Fruit fly (Drosophila melanogaster) whole organism, embryonic: ENCODE results near the gene CG14835.

Experiments
- Adf1 ChIP-seq: fragments of 200-800 bp; sonication (Bioruptor generic); IDR thresholded peaks from 2 replicates; pipeline ENCODE4 v1.3.6; 2022; ENCODE audit warnings: missing biosample characterization, missing genetic modification characterization
- Bgb ChIP-seq: fragments of 200-800 bp; sonication (Bioruptor generic); IDR thresholded peaks from 2 replicates; pipeline ENCODE4 v1.3.6; 2022; ENCODE audit warnings: missing biosample characterization, missing genetic modification characterization; ENCODE audit not compliant: partially characterized antibody
- CG10543 ChIP-seq: fragments of 200-800 bp; sonication (Bioruptor generic); optimal IDR thresholded peaks from 3 replicates; lab custom pipeline; 2017; ENCODE audit warnings: missing biosample characterization, mild to moderate bottlenecking, missing genetic modification characterization, moderate library complexity
- CG11504 ChIP-seq: fragments of 200-800 bp; sonication (Bioruptor generic); optimal IDR thresholded peaks from 3 replicates; lab custom pipeline; 2019; ENCODE audit warnings: missing biosample characterization, mild to moderate bottlenecking, missing genetic modification characterization, moderate library complexity
- CG12155 ChIP-seq: fragments of 200-800 bp; sonication (Bioruptor generic); optimal IDR thresholded peaks from 3 replicates; lab custom pipeline; 2016; ENCODE audit warnings: missing biosample characterization, missing genetic modification characterization
- CG12299 ChIP-seq: fragments of 200-800 bp; sonication (Bioruptor generic); optimal IDR thresholded peaks from 2 replicates; lab custom pipeline; 2018; ENCODE audit warnings: missing biosample characterization, mild to moderate bottlenecking, missing genetic modification characterization
- CG1233 ChIP-seq: fragments of 200-800 bp; sonication (Bioruptor generic); optimal IDR thresholded peaks from 4 replicates; lab custom pipeline; 2018; ENCODE audit warnings: missing biosample characterization, mild to moderate bottlenecking, missing genetic modification characterization
- CG12769 ChIP-seq: fragments of 200-800 bp; sonication (Bioruptor generic); optimal IDR thresholded peaks from 2 replicates; lab custom pipeline; 2019; ENCODE audit warnings: missing biosample characterization, mild to moderate bottlenecking, missing genetic modification characterization, moderate library complexity
- CG12942 ChIP-seq: fragments of 200-800 bp; sonication (Bioruptor generic); optimal IDR thresholded peaks from 3 replicates; lab custom pipeline; 2016; ENCODE audit warnings: missing biosample characterization, missing genetic modification characterization
- CG13894 ChIP-seq: fragments of 200-800 bp; sonication (Bioruptor generic); optimal IDR thresholded peaks from 3 replicates; lab custom pipeline; 2018; ENCODE audit warnings: missing biosample characterization, mild to moderate bottlenecking, missing genetic modification characterization, moderate library complexity
- CG14667 ChIP-seq: fragments of 200-800 bp; sonication (Bioruptor generic); IDR thresholded peaks from 2 replicates; pipeline ENCODE4 v1.3.6; 2022; ENCODE audit warnings: missing biosample characterization, missing genetic modification characterization
- CG15514 ChIP-seq: fragments of 200-800 bp; sonication (Bioruptor generic); optimal IDR thresholded peaks from 3 replicates; lab custom pipeline; 2017; ENCODE audit warnings: missing biosample characterization, missing genetic modification characterization, mild to moderate bottlenecking, moderate library complexity, missing genetic modification reagents
- CG1832 ChIP-seq: fragments of 200-800 bp; sonication (Bioruptor generic); optimal IDR thresholded peaks from 2 replicates; lab custom pipeline; 2017; ENCODE audit warnings: missing biosample characterization, mild to moderate bottlenecking, missing genetic modification characterization, inconsistent platforms
- CG33557 ChIP-seq: fragments of 200-800 bp; sonication (Bioruptor generic); optimal IDR thresholded peaks from 2 replicates; lab custom pipeline; 2019; ENCODE audit warnings: missing biosample characterization, mild to moderate bottlenecking, missing genetic modification characterization, moderate library complexity
- CG4820 ChIP-seq: fragments of 200-800 bp; sonication (Bioruptor generic); optimal IDR thresholded peaks from 3 replicates; lab custom pipeline; 2016; ENCODE audit warnings: missing biosample characterization, missing genetic modification characterization
- CG6689 ChIP-seq: fragments of 200-800 bp; sonication (Bioruptor generic); IDR thresholded peaks from 2 replicates; pipeline ENCODE4 v1.3.6; 2022; ENCODE audit warnings: missing biosample characterization, missing genetic modification characterization
- CG7786 ChIP-seq: fragments of 200-800 bp; sonication (Bioruptor generic); optimal IDR thresholded peaks from 2 replicates; lab custom pipeline; 2016; ENCODE audit warnings: missing biosample characterization, missing genetic modification characterization
- CG7928 ChIP-seq: fragments of 200-800 bp; sonication (Bioruptor generic); optimal IDR thresholded peaks from 2 replicates; lab custom pipeline; 2017; ENCODE audit warnings: missing biosample characterization, mild to moderate bottlenecking, missing genetic modification characterization
- CG8765 ChIP-seq: fragments of 200-800 bp; sonication (Bioruptor generic); IDR thresholded peaks from 2 replicates; pipeline ENCODE4 v1.3.6; 2022; ENCODE audit warnings: missing biosample characterization, missing genetic modification characterization
- CG8944 ChIP-seq: fragments of 200-800 bp; sonication (Bioruptor generic); optimal IDR thresholded peaks from 3 replicates; lab custom pipeline; 2016; ENCODE audit warnings: missing biosample characterization, missing genetic modification characterization
- CG9609 ChIP-seq: fragments of 200-800 bp; sonication (Bioruptor generic); optimal IDR thresholded peaks from 3 replicates; lab custom pipeline; 2016; ENCODE audit warnings: missing biosample characterization, missing genetic modification characterization
- CG9876 ChIP-seq: fragments of 200-800 bp; sonication (Bioruptor generic); optimal IDR thresholded peaks from 2 replicates; lab custom pipeline; 2016; ENCODE audit warnings: missing biosample characterization, missing genetic modification characterization
- CHES-1-like ChIP-seq: fragments of 200-800 bp; sonication (Bioruptor generic); optimal IDR thresholded peaks from 2 replicates; lab custom pipeline; 2016; ENCODE audit warnings: missing biosample characterization, missing genetic modification characterization
- Chrac-16 ChIP-seq: fragments of 200-800 bp; sonication (Bioruptor generic); optimal IDR thresholded peaks from 3 replicates; lab custom pipeline; 2016; ENCODE audit warnings: missing biosample characterization, missing genetic modification characterization
- Deaf1 ChIP-seq: fragments of 200-800 bp; optimal IDR thresholded peaks from 3 replicates; lab custom pipeline; 2019; ENCODE audit warnings: missing biosample characterization, mild to moderate bottlenecking, missing genetic modification characterization, moderate library complexity
- Dfd ChIP-seq, 2 experiments: fragments of >200 bp; optimal IDR thresholded peaks; 2 replicates each; lab custom pipeline; 2017; ENCODE audit warnings: missing biosample characterization in 2 of 2, missing genetic modification characterization in 2 of 2
- Fer1 ChIP-seq: fragments of 200-800 bp; sonication (Bioruptor generic); optimal IDR thresholded peaks from 2 replicates; lab custom pipeline; 2017; ENCODE audit warnings: missing biosample characterization, mild to moderate bottlenecking, missing genetic modification characterization
- Jarid2 ChIP-seq: fragments of 200-800 bp; sonication (Bioruptor generic); optimal IDR thresholded peaks from 3 replicates; lab custom pipeline; 2017; ENCODE audit warnings: mild to moderate bottlenecking, missing biosample characterization, missing genetic modification reagents, missing genetic modification characterization
- MESR4 ChIP-seq: fragments of 200-800 bp; sonication (Bioruptor generic); optimal IDR thresholded peaks from 2 replicates; lab custom pipeline; 2018; ENCODE audit warnings: missing biosample characterization, mild to moderate bottlenecking, missing genetic modification characterization, moderate library complexity
- NFAT ChIP-seq: fragments of 200-800 bp; sonication (Bioruptor generic); IDR thresholded peaks from 2 replicates; pipeline ENCODE4 v1.3.6; 2022; ENCODE audit warnings: missing biosample characterization, missing genetic modification characterization
- Nf-YC ChIP-seq: fragments of 200-800 bp; optimal IDR thresholded peaks from 3 replicates; lab custom pipeline; 2019; ENCODE audit warnings: missing biosample characterization, mild to moderate bottlenecking, missing genetic modification characterization, moderate library complexity
- Spps ChIP-seq: fragments of 200-800 bp; sonication (Bioruptor generic); optimal IDR thresholded peaks from 2 replicates; lab custom pipeline; 2018; ENCODE audit warnings: missing biosample characterization, mild to moderate bottlenecking, missing genetic modification characterization
- abd-A ChIP-seq: fragments of 200-800 bp; sonication (Bioruptor generic); optimal IDR thresholded peaks from 3 replicates; lab custom pipeline; 2019; ENCODE audit warnings: missing biosample characterization, mild to moderate bottlenecking, missing genetic modification characterization, moderate library complexity
- amos ChIP-seq: fragments of 200-800 bp; sonication (Bioruptor generic); IDR thresholded peaks from 2 replicates; pipeline ENCODE4 v1.3.6; 2022; ENCODE audit warnings: missing biosample characterization, missing genetic modification characterization; ENCODE audit not compliant: partially characterized antibody
- bsh ChIP-seq, 2 experiments: fragments of 200-800 bp; sonication (Bioruptor generic); optimal IDR thresholded peaks; 2 replicates each; lab custom pipeline; 2017 to 2018; ENCODE audit warnings: mild to moderate bottlenecking in 2 of 2, missing biosample characterization in 2 of 2, missing genetic modification characterization in 2 of 2, moderate library complexity in 1 of 2
- chinmo ChIP-seq: fragments of 200-800 bp; sonication (Bioruptor generic); IDR thresholded peaks from 4 replicates; pipeline ENCODE4 v1.3.6; 2022; ENCODE audit warnings: missing biosample characterization, missing genetic modification characterization; ENCODE audit not compliant: partially characterized antibody
- fu2 ChIP-seq: fragments of 200-800 bp; sonication (Bioruptor generic); optimal IDR thresholded peaks from 2 replicates; lab custom pipeline; 2016; ENCODE audit warnings: missing biosample characterization, missing genetic modification characterization
- grau ChIP-seq: fragments of 200-800 bp; optimal IDR thresholded peaks from 3 replicates; lab custom pipeline; 2019; ENCODE audit warnings: missing biosample characterization, mild to moderate bottlenecking, missing genetic modification characterization, moderate library complexity
- ham ChIP-seq: fragments of 200-800 bp; sonication (Bioruptor generic); IDR thresholded peaks from 2 replicates; pipeline ENCODE4 v1.3.6; 2022; ENCODE audit warnings: missing biosample characterization, missing genetic modification characterization
- lab ChIP-seq: fragments of 200-800 bp; sonication (Bioruptor generic); optimal IDR thresholded peaks from 3 replicates; lab custom pipeline; 2017; ENCODE audit warnings: missing biosample characterization, missing genetic modification characterization, mild to moderate bottlenecking, moderate library complexity, missing genetic modification reagents
- luna ChIP-seq: fragments of 200-800 bp; sonication (Bioruptor generic); optimal IDR thresholded peaks from 2 replicates; lab custom pipeline; 2016; ENCODE audit warnings: missing biosample characterization, missing genetic modification characterization
- org-1 ChIP-seq: fragments of 200-800 bp; sonication (Bioruptor generic); optimal IDR thresholded peaks from 2 replicates; lab custom pipeline; 2017; ENCODE audit warnings: missing biosample characterization, missing genetic modification characterization
- pfk ChIP-seq: fragments of 200-800 bp; sonication (Bioruptor generic); optimal IDR thresholded peaks from 2 replicates; lab custom pipeline; 2018; ENCODE audit warnings: missing biosample characterization, mild to moderate bottlenecking, missing genetic modification characterization, moderate library complexity
- prd ChIP-seq, 3 experiments: fragments of >200 bp in 2 of 3; fragments of 200-800 bp in 1 of 3; sonication (Bioruptor generic) in 1 of 3; optimal IDR thresholded peaks in 2 of 3; IDR thresholded peaks in 1 of 3; 2 replicates in 2 of 3; 3 replicates in 1 of 3; pipeline versions ENCODE4 v1.3.6 to Lab custom; 2017 to 2022; ENCODE audit warnings: missing biosample characterization in 1 of 3, missing genetic modification characterization in 1 of 3
- scrt ChIP-seq: fragments of 200-800 bp; sonication (Bioruptor generic); optimal IDR thresholded peaks from 2 replicates; lab custom pipeline; 2018; ENCODE audit warnings: missing biosample characterization, mild to moderate bottlenecking, missing genetic modification characterization, moderate library complexity
- seq ChIP-seq: fragments of 200-800 bp; sonication (Bioruptor generic); IDR thresholded peaks from 2 replicates; pipeline ENCODE4 v1.3.6; 2022; ENCODE audit warnings: missing biosample characterization, missing genetic modification characterization
- ssp ChIP-seq: fragments of 200-800 bp; sonication (Bioruptor generic); IDR thresholded peaks from 2 replicates; pipeline ENCODE4 v1.3.6; 2022; ENCODE audit warnings: missing biosample characterization, missing genetic modification characterization
- usp ChIP-seq: fragments of >200 bp; optimal IDR thresholded peaks from 2 replicates; lab custom pipeline; 2017; ENCODE audit warnings: missing biosample characterization, missing genetic modification characterization
- zfh1 ChIP-seq: fragments of 200-800 bp; sonication (Bioruptor generic); IDR thresholded peaks from 3 replicates; pipeline ENCODE4 v1.3.6; 2022; ENCODE audit warnings: missing biosample characterization, missing genetic modification characterization
- zfh2 ChIP-seq: fragments of 200-800 bp; sonication (Bioruptor generic); optimal IDR thresholded peaks from 2 replicates; lab custom pipeline; 2016; ENCODE audit warnings: missing biosample characterization, missing genetic modification characterization

CG14835 gene

DNA sequence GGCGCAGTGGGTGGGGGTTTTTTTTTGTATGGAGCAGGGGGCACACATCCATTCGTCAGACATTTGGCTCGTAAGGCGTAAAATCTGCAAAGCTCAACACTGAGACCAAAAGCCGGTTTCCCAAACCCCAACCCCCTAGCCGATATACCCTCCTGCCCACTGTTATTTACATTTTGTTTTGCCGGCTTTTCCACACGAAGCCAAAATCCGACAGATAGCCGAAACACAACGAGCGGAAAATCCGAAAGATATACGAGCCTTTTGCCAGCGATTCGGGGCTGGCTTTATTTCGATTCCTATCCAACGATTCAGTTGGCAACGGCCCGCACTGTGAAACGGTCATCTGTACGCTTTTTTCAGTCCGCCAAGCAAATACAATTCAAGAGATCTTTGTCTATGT lies 13.7 kb downstream of the CG14835 start, which contains the start of gene CG42458 (continued):
- TF ChIP-seq amos = peak; percentile 16; the same call in 1 of the 2 replicates
- TF ChIP-seq ham (GFP tag; lab: Robert Waterston, UW) = no peak
- TF ChIP-seq MESR4 (GFP tag; lab: Kevin White, UChicago) = no peak
- TF ChIP-seq luna (GFP tag; lab: Kevin White, UChicago) = no peak
- no peak for TF ChIP-seq bsh (GFP tag; optimal IDR thresholded peaks at IDR 0.05; lab: Kevin White, UChicago)
- no peak for TF ChIP-seq CG15514 (GFP tag; lab: Kevin White, UChicago)
- TF ChIP-seq CG1233 (GFP tag; lab: Kevin White, UChicago) = no peak
- TF ChIP-seq pfk (GFP tag; lab: Kevin White, UChicago) = no peak
- TF ChIP-seq Dfd (GFP tag; optimal IDR thresholded peaks at IDR 0.05; lab: Kevin White, UChicago) = no peak
- TF ChIP-seq NFAT = no peak
- TF ChIP-seq fu2 (GFP tag; lab: Kevin White, UChicago) = no peak
- TF ChIP-seq Chrac-16 (GFP tag; lab: Kevin White, UChicago) = no peak
- no peak for TF ChIP-seq CG14667 (GFP tag; lab: Robert Waterston, UW)
- TF ChIP-seq usp = no peak
- no peak for TF ChIP-seq CG1832 (GFP tag; lab: Kevin White, UChicago)
- TF ChIP-seq seq (GFP tag; lab: Robert Waterston, UW) = peak; percentile 7; the same call in 1 of the 2 replicates
- TF ChIP-seq CG12155 (GFP tag; lab: Kevin White, UChicago) = no peak
- TF ChIP-seq ssp (GFP tag; lab: Robert Waterston, UW) = no peak
- TF ChIP-seq Nf-YC (tag; lab: Kevin White, UChicago) = peak; percentile 85
- TF ChIP-seq CG12942 (GFP tag; lab: Kevin White, UChicago) = no peak
- TF ChIP-seq zfh2 (GFP tag; lab: Kevin White, UChicago) = no peak
- TF ChIP-seq org-1 (GFP tag; lab: Kevin White, UChicago) = no peak
- peak; percentile 35 for TF ChIP-seq CG12769 (tag; lab: Kevin White, UChicago)
- peak; percentile 27 for TF ChIP-seq Fer1
- peak; percentile 43 for TF ChIP-seq CG10543 (GFP tag; lab: Kevin White, UChicago)
- no peak for TF ChIP-seq zfh1 (GFP tag; lab: Robert Waterston, UW)
- TF ChIP-seq CG9876 = no peak
- no peak for TF ChIP-seq prd (optimal IDR thresholded peaks at IDR 0.05; lab: Kevin White, UChicago)
- 0 out of 3 replicates have a peak, but pooled peaks have one; percentile 20 for TF ChIP-seq prd (GFP tag; IDR thresholded peaks at IDR 0.05; lab: Robert Waterston, UW)
- TF ChIP-seq CG12299 (tag; lab: Kevin White, UChicago) = no peak
- peak; percentile 94 for TF ChIP-seq abd-A (tag; lab: Kevin White, UChicago)
- TF ChIP-seq lab (GFP tag; lab: Kevin White, UChicago) = peak; percentile 13
- TF ChIP-seq grau (tag; lab: Kevin White, UChicago) = no peak
- peak; percentile 16; the same call in 1 of the 2 replicates for TF ChIP-seq Bgb (GFP tag; lab: Robert Waterston, UW)
- no peak for TF ChIP-seq CG7786
- TF ChIP-seq Deaf1 (tag; lab: Kevin White, UChicago) = peak; percentile 99
- no peak for TF ChIP-seq CHES-1-like
- TF ChIP-seq CG7928 = no peak
- TF ChIP-seq CG8765 (GFP tag; lab: Robert Waterston, UW) = no peak
- peak; percentile 84 for TF ChIP-seq CG13894
- TF ChIP-seq CG11504 (tag; lab: Kevin White, UChicago) = peak; percentile 72
- TF ChIP-seq chinmo (GFP tag; lab: Robert Waterston, UW) = 0 out of 4 replicates have a peak, but pooled peaks have one; percentile 33
- TF ChIP-seq CG4820 (GFP tag; lab: Kevin White, UChicago) = no peak
- no peak for TF ChIP-seq CG8944 (GFP tag; lab: Kevin White, UChicago)
- no peak for TF ChIP-seq CG6689 (GFP tag; lab: Robert Waterston, UW)
- no peak for TF ChIP-seq CG9609 (GFP tag; lab: Kevin White, UChicago)
- TF ChIP-seq scrt = peak; percentile 6
- TF ChIP-seq Spps (tag; lab: Kevin White, UChicago) = no peak
- no peak for TF ChIP-seq CG33557
- TF ChIP-seq Jarid2 (GFP tag; lab: Kevin White, UChicago) = peak; percentile 63
- TF ChIP-seq Adf1 = peak; percentile 38; the same call in 1 of the 2 replicates
